Worm (Caenorhabditis elegans): ENCODE measurements around the gene C09E10.3.

DNA sequence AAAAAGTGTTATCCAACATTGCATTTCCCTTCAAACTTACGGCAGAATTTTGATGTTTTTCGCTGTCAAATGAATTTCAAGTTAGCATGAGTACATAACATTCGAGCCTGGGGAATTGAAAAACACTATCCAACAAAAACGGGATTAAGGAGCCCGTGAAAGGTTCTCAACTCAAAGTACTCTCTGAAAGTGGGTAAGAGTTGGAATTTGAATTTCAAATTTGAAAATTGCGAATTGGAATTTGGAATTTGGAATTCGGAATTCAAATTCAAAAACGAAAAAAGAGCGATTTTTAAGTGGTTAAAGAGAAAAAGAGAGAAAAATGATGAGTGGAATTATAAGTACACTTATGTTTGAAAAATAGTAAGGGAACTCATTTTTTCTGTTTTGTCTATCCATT, at the start of gene C09E10.3, which contains the start of gene dgk-1:
- TF ChIP-seq nhr-27 (tag; optimal IDR thresholded peaks at IDR 0.05) (no peak), snpc-4 (GFP tag; optimal IDR thresholded peaks at IDR 0.05) (no peak), snpc-4 (tag; optimal IDR thresholded peaks at IDR 0.05) (no peak), F57C9.4 (tag; optimal IDR thresholded peaks at IDR 0.05) (no peak), nfya-2 (GFP tag; IDR thresholded peaks at IDR 0.05) (no peak), ceh-91 (GFP tag; IDR thresholded peaks at IDR 0.05) (no peak)

All from whole organism, young adult.